Fruit fly (Drosophila melanogaster) whole organism, embryonic: ENCODE data around the gene CG32537.

ENCODE experiments used
- Adf1 ChIP-seq: fragments of 200-800 bp; sonication (Bioruptor generic); IDR thresholded peaks from 2 replicates; pipeline ENCODE4 v1.3.6; 2022; ENCODE audit warnings: missing biosample characterization, missing genetic modification characterization
- Atf6 ChIP-seq: fragments of 200-800 bp; sonication (Bioruptor generic); IDR thresholded peaks from 2 replicates; pipeline ENCODE4 v1.3.6; 2022; ENCODE audit warnings: missing biosample characterization, missing genetic modification characterization
- Bdp1 ChIP-seq: fragments of 200-800 bp; sonication (Bioruptor generic); optimal IDR thresholded peaks from 3 replicates; lab custom pipeline; 2016; ENCODE audit warnings: missing biosample characterization, missing genetic modification characterization
- Blimp-1 ChIP-seq: fragments of 200-800 bp; sonication (Bioruptor generic); optimal IDR thresholded peaks from 3 replicates; lab custom pipeline; 2018; ENCODE audit warnings: missing biosample characterization, missing genetic modification characterization, mild to moderate bottlenecking, moderate library complexity, missing genetic modification reagents
- CG12769 ChIP-seq: fragments of 200-800 bp; sonication (Bioruptor generic); optimal IDR thresholded peaks from 2 replicates; lab custom pipeline; 2019; ENCODE audit warnings: missing biosample characterization, mild to moderate bottlenecking, missing genetic modification characterization, moderate library complexity
- CG12942 ChIP-seq: fragments of 200-800 bp; sonication (Bioruptor generic); optimal IDR thresholded peaks from 3 replicates; lab custom pipeline; 2016; ENCODE audit warnings: missing biosample characterization, missing genetic modification characterization
- CG13424 ChIP-seq: fragments of 200-800 bp; sonication (Bioruptor generic); optimal IDR thresholded peaks from 2 replicates; lab custom pipeline; 2019; ENCODE audit warnings: missing biosample characterization, mild to moderate bottlenecking, missing genetic modification characterization, moderate library complexity
- CG14667 ChIP-seq: fragments of 200-800 bp; sonication (Bioruptor generic); IDR thresholded peaks from 2 replicates; pipeline ENCODE4 v1.3.6; 2022; ENCODE audit warnings: missing biosample characterization, missing genetic modification characterization
- CG14710 ChIP-seq: fragments of 200-800 bp; sonication (Bioruptor generic); optimal IDR thresholded peaks from 3 replicates; lab custom pipeline; 2019; ENCODE audit warnings: missing biosample characterization, mild to moderate bottlenecking, missing genetic modification characterization, moderate library complexity
- CG15601 ChIP-seq: fragments of 200-800 bp; sonication (Bioruptor generic); optimal IDR thresholded peaks from 3 replicates; lab custom pipeline; 2019; ENCODE audit warnings: missing biosample characterization, mild to moderate bottlenecking, missing genetic modification characterization, moderate library complexity
- CG15696 ChIP-seq: fragments of 200-800 bp; sonication (Bioruptor generic); optimal IDR thresholded peaks from 2 replicates; lab custom pipeline; 2019; ENCODE audit warnings: missing biosample characterization, mild to moderate bottlenecking, missing genetic modification characterization, moderate library complexity
- CG16779 ChIP-seq: fragments of 200-800 bp; sonication (Bioruptor generic); IDR thresholded peaks from 2 replicates; pipeline ENCODE4 v1.3.6; 2022; ENCODE audit warnings: missing biosample characterization, missing genetic modification characterization
- CG16815 ChIP-seq: fragments of 200-800 bp; sonication (Bioruptor generic); optimal IDR thresholded peaks from 3 replicates; lab custom pipeline; 2017; ENCODE audit warnings: missing biosample characterization, mild to moderate bottlenecking, missing genetic modification characterization
- CG17385 ChIP-seq: fragments of 200-800 bp; sonication (Bioruptor generic); optimal IDR thresholded peaks from 3 replicates; lab custom pipeline; 2018; ENCODE audit warnings: missing biosample characterization, mild to moderate bottlenecking, missing genetic modification characterization
- CG1792 ChIP-seq: fragments of 200-800 bp; sonication (Bioruptor generic); optimal IDR thresholded peaks from 2 replicates; lab custom pipeline; 2016; ENCODE audit warnings: missing biosample characterization, missing genetic modification characterization
- CG2120 ChIP-seq: fragments of 200-800 bp; sonication (Bioruptor generic); optimal IDR thresholded peaks from 3 replicates; lab custom pipeline; 2016; ENCODE audit warnings: missing biosample characterization, missing genetic modification characterization
- CG32532 ChIP-seq: fragments of 200-800 bp; sonication (Bioruptor generic); IDR thresholded peaks from 2 replicates; pipeline ENCODE4 v1.3.6; 2022; ENCODE audit warnings: missing biosample characterization, missing genetic modification characterization
- CG5953 ChIP-seq: fragments of 200-800 bp; sonication (Bioruptor generic); IDR thresholded peaks from 2 replicates; pipeline ENCODE4 v1.3.6; 2022; ENCODE audit warnings: missing biosample characterization, missing genetic modification characterization
- CG7928 ChIP-seq: fragments of 200-800 bp; sonication (Bioruptor generic); optimal IDR thresholded peaks from 2 replicates; lab custom pipeline; 2017; ENCODE audit warnings: missing biosample characterization, mild to moderate bottlenecking, missing genetic modification characterization
- CG8281 ChIP-seq: fragments of 200-800 bp; sonication (Bioruptor generic); optimal IDR thresholded peaks from 2 replicates; lab custom pipeline; 2018; ENCODE audit warnings: missing biosample characterization, mild to moderate bottlenecking, missing genetic modification characterization, moderate library complexity
- CG9932 ChIP-seq: fragments of 200-800 bp; sonication (Bioruptor generic); IDR thresholded peaks from 2 replicates; pipeline ENCODE4 v1.3.6; 2022; ENCODE audit warnings: missing biosample characterization, missing genetic modification characterization
- CTCF ChIP-seq: fragments of 200-800 bp; sonication (Bioruptor generic); optimal IDR thresholded peaks from 2 replicates; lab custom pipeline; 2017; ENCODE audit warnings: missing biosample characterization, mild to moderate bottlenecking, missing genetic modification characterization, moderate library complexity
- Chrac-16 ChIP-seq: fragments of 200-800 bp; sonication (Bioruptor generic); optimal IDR thresholded peaks from 3 replicates; lab custom pipeline; 2016; ENCODE audit warnings: missing biosample characterization, missing genetic modification characterization
- D19B ChIP-seq: fragments of 200-800 bp; sonication (Bioruptor generic); optimal IDR thresholded peaks from 2 replicates; lab custom pipeline; 2017; ENCODE audit warnings: missing biosample characterization, mild to moderate bottlenecking, missing genetic modification characterization
- Dip2 ChIP-seq: fragments of 200-800 bp; sonication (Bioruptor generic); IDR thresholded peaks from 2 replicates; pipeline ENCODE4 v1.3.6; 2022; ENCODE audit warnings: missing biosample characterization, missing genetic modification characterization
- ERR ChIP-seq: fragments of 200-800 bp; sonication (Bioruptor generic); optimal IDR thresholded peaks from 2 replicates; lab custom pipeline; 2016; ENCODE audit warnings: missing biosample characterization, missing genetic modification characterization
- Ets65A ChIP-seq: fragments of 200-800 bp; sonication (Bioruptor generic); peaks from one replicate; lab custom pipeline; 2016; ENCODE audit warnings: missing biosample characterization, missing genetic modification characterization
- Hr39 ChIP-seq: fragments of >200 bp; optimal IDR thresholded peaks from 2 replicates; lab custom pipeline; 2017
- Myb ChIP-seq: fragments of 200-800 bp; sonication (Bioruptor generic); optimal IDR thresholded peaks from 2 replicates; lab custom pipeline; 2016; ENCODE audit warnings: missing biosample characterization, missing genetic modification characterization
- NK7.1 ChIP-seq: fragments of 200-800 bp; sonication (Bioruptor generic); optimal IDR thresholded peaks from 3 replicates; lab custom pipeline; 2016; ENCODE audit warnings: missing biosample characterization, missing genetic modification characterization
- Rfx ChIP-seq: fragments of 200-800 bp; sonication (Bioruptor generic); IDR thresholded peaks from 2 replicates; pipeline ENCODE4 v1.3.6; 2022; ENCODE audit warnings: missing biosample characterization, missing genetic modification characterization
- Sin3A ChIP-seq: fragments of >200 bp; optimal IDR thresholded peaks from 2 replicates; lab custom pipeline; 2018
- Sox100B ChIP-seq: fragments of 200-800 bp; sonication (Bioruptor generic); optimal IDR thresholded peaks from 3 replicates; lab custom pipeline; 2018; ENCODE audit warnings: missing biosample characterization, mild to moderate bottlenecking, missing genetic modification characterization
- TFAM ChIP-seq: fragments of 200-800 bp; sonication (Bioruptor generic); optimal IDR thresholded peaks from 2 replicates; lab custom pipeline; 2017; ENCODE audit warnings: missing biosample characterization, missing genetic modification characterization, inconsistent platforms
- Xbp1 ChIP-seq: fragments of 200-800 bp; sonication (Bioruptor generic); optimal IDR thresholded peaks from 3 replicates; lab custom pipeline; 2016; ENCODE audit warnings: missing biosample characterization, mild to moderate bottlenecking, missing genetic modification characterization
- cas ChIP-seq: fragments of 200-800 bp; sonication (Bioruptor generic); IDR thresholded peaks from 2 replicates; pipeline ENCODE4 v1.3.6; 2022; ENCODE audit warnings: missing biosample characterization, missing genetic modification characterization
- chm ChIP-seq: fragments of 200-800 bp; sonication (Bioruptor generic); IDR thresholded peaks from 2 replicates; pipeline ENCODE4 v1.3.6; 2022; ENCODE audit warnings: missing biosample characterization, missing genetic modification characterization
- dimm ChIP-seq: fragments of 200-800 bp; sonication (Bioruptor generic); IDR thresholded peaks from 2 replicates; pipeline ENCODE4 v1.3.6; 2022; ENCODE audit warnings: missing biosample characterization, missing genetic modification characterization
- dm ChIP-seq: fragments of 200-800 bp; sonication (Bioruptor generic); optimal IDR thresholded peaks from 3 replicates; lab custom pipeline; 2016; ENCODE audit warnings: missing biosample characterization, missing genetic modification characterization
- exex ChIP-seq: fragments of 200-800 bp; sonication (Bioruptor generic); optimal IDR thresholded peaks from 4 replicates; lab custom pipeline; 2018; ENCODE audit warnings: missing biosample characterization, mild to moderate bottlenecking, missing genetic modification characterization, moderate library complexity
- inv ChIP-seq: fragments of 200-800 bp; sonication (Bioruptor generic); IDR thresholded peaks from 2 replicates; pipeline ENCODE4 v1.3.6; 2022; ENCODE audit warnings: missing biosample characterization, missing genetic modification characterization; ENCODE audit not compliant: partially characterized antibody
- peb ChIP-seq: fragments of 200-800 bp; sonication (Bioruptor generic); IDR thresholded peaks from 2 replicates; pipeline ENCODE4 v1.3.6; 2022; ENCODE audit warnings: missing biosample characterization, missing genetic modification characterization
- phol ChIP-seq: fragments of 200-800 bp; sonication (Bioruptor generic); optimal IDR thresholded peaks from 3 replicates; lab custom pipeline; 2018; ENCODE audit warnings: missing biosample characterization, mild to moderate bottlenecking, missing genetic modification characterization, moderate library complexity
- pnt ChIP-seq: fragments of 200-800 bp; sonication (Bioruptor generic); optimal IDR thresholded peaks from 3 replicates; lab custom pipeline; 2016; ENCODE audit warnings: missing biosample characterization, missing genetic modification characterization
- sc ChIP-seq, 3 experiments: fragments of >200 bp in 2 of 3; fragments of 200-800 bp in 1 of 3; sonication (Bioruptor generic) in 1 of 3; optimal IDR thresholded peaks; 2 replicates in 2 of 3; 3 replicates in 1 of 3; lab custom pipeline; 2017; ENCODE audit warnings: mild to moderate bottlenecking in 1 of 3, missing biosample characterization in 1 of 3, missing genetic modification characterization in 1 of 3, missing genetic modification reagents in 1 of 3
- schlank ChIP-seq: fragments of 200-800 bp; sonication (Bioruptor generic); optimal IDR thresholded peaks from 2 replicates; lab custom pipeline; 2018; ENCODE audit warnings: missing biosample characterization, mild to moderate bottlenecking, missing genetic modification characterization
- sens ChIP-seq: fragments of 200-800 bp; sonication (Bioruptor generic); peaks from one replicate; lab custom pipeline; 2016; ENCODE audit warnings: missing biosample characterization, missing genetic modification characterization
- tap ChIP-seq: fragments of 200-800 bp; optimal IDR thresholded peaks from 3 replicates; lab custom pipeline; 2019; ENCODE audit warnings: missing biosample characterization, mild to moderate bottlenecking, missing genetic modification characterization, moderate library complexity
- trem ChIP-seq: fragments of 200-800 bp; optimal IDR thresholded peaks from 3 replicates; lab custom pipeline; 2019; ENCODE audit warnings: missing biosample characterization, mild to moderate bottlenecking, missing genetic modification characterization, moderate library complexity
- unpg ChIP-seq: fragments of 200-800 bp; sonication (Bioruptor generic); optimal IDR thresholded peaks from 3 replicates; lab custom pipeline; 2018; ENCODE audit warnings: missing biosample characterization, mild to moderate bottlenecking, missing genetic modification characterization, moderate library complexity
- zen ChIP-seq: fragments of 200-800 bp; sonication (Bioruptor generic); optimal IDR thresholded peaks from 3 replicates; lab custom pipeline; 2018; ENCODE audit warnings: missing biosample characterization, mild to moderate bottlenecking, missing genetic modification characterization, moderate library complexity
- zen2 ChIP-seq: fragments of 200-800 bp; sonication (Bioruptor generic); IDR thresholded peaks from 3 replicates; pipeline ENCODE4 v1.3.6; 2022; ENCODE audit warnings: missing biosample characterization, missing genetic modification characterization; ENCODE audit not compliant: partially characterized antibody

The CG32537 gene

dm6 chrX:19325729-19326473, 49.6 kb upstream of the CG32537 start (continued):
- TF ChIP-seq trem (tag; lab: Kevin White, UChicago), result no peak
- peak; percentile 11 for TF ChIP-seq Ets65A (GFP tag; lab: Kevin White, UChicago)
- no peak for TF ChIP-seq Atf6 (GFP tag; lab: Robert Waterston, UW)
- TF ChIP-seq NK7.1 (GFP tag; lab: Kevin White, UChicago), result no peak
- no peak for TF ChIP-seq dm (GFP tag; lab: Kevin White, UChicago)
- TF ChIP-seq CG32532, result peak; percentile 33; the same call in 1 of the 2 replicates
- no peak for TF ChIP-seq CG17385
- no peak for TF ChIP-seq sc (optimal IDR thresholded peaks at IDR 0.05; lab: Kevin White, UChicago)
- no peak for TF ChIP-seq sc (GFP tag; optimal IDR thresholded peaks at IDR 0.05; lab: Kevin White, UChicago)
- TF ChIP-seq CG16779 (GFP tag; lab: Robert Waterston, UW), result no peak
- TF ChIP-seq Myb (GFP tag; lab: Kevin White, UChicago), result no peak
- TF ChIP-seq CG8281 (tag; lab: Kevin White, UChicago), result no peak
- peak; percentile 75 for TF ChIP-seq sens (GFP tag; lab: Kevin White, UChicago)
- no peak for TF ChIP-seq inv (GFP tag; lab: Robert Waterston, UW)
- no peak for TF ChIP-seq CG5953 (GFP tag; lab: Robert Waterston, UW)
- no peak for TF ChIP-seq schlank
- no peak for TF ChIP-seq Blimp-1 (GFP tag; lab: Kevin White, UChicago)
- TF ChIP-seq peb (GFP tag; lab: Robert Waterston, UW), result no peak
- TF ChIP-seq zen2, result no peak
- peak; percentile 4 for TF ChIP-seq unpg (GFP tag; lab: Kevin White, UChicago)
- no peak for TF ChIP-seq Chrac-16 (GFP tag; lab: Kevin White, UChicago)
- TF ChIP-seq CG12942, result no peak
- TF ChIP-seq CG2120 (GFP tag; lab: Kevin White, UChicago), result no peak
- TF ChIP-seq chm, result no peak
- no peak for TF ChIP-seq tap (tag; lab: Kevin White, UChicago)
- TF ChIP-seq CG15601 (tag; lab: Kevin White, UChicago), result no peak
- no peak for TF ChIP-seq CG1792
- no peak for TF ChIP-seq Bdp1
- no peak for TF ChIP-seq Sox100B (GFP tag; lab: Kevin White, UChicago)
- no peak for TF ChIP-seq CG12769
- TF ChIP-seq CG13424 (tag; lab: Kevin White, UChicago), result no peak
- no peak for TF ChIP-seq CG16815 (GFP tag; lab: Kevin White, UChicago)
- no peak for TF ChIP-seq CG7928 (GFP tag; lab: Kevin White, UChicago)
- peak; percentile 90 for TF ChIP-seq Dip2 (GFP tag; lab: Robert Waterston, UW)
- peak; percentile 71 for TF ChIP-seq zen
- TF ChIP-seq TFAM, result no peak
- TF ChIP-seq Adf1, result no peak
- no peak for TF ChIP-seq ERR (GFP tag; lab: Kevin White, UChicago)
- no peak for TF ChIP-seq pnt (GFP tag; lab: Kevin White, UChicago)
- TF ChIP-seq Rfx, result 0 out of 2 replicates have a peak, but pooled peaks have one; percentile 26
- TF ChIP-seq CG9932 (GFP tag; lab: Robert Waterston, UW), result no peak
- peak; percentile 19 for TF ChIP-seq CG15696
- no peak for TF ChIP-seq cas
- TF ChIP-seq exex (tag; lab: Kevin White, UChicago), result no peak
- TF ChIP-seq Hr39 (lab: Kevin White, UChicago), result no peak
- TF ChIP-seq CTCF (GFP tag; lab: Kevin White, UChicago), result peak; percentile 94
- TF ChIP-seq CG14667 (GFP tag; lab: Robert Waterston, UW), result no peak
- no peak for TF ChIP-seq dimm (GFP tag; lab: Robert Waterston, UW)
- TF ChIP-seq Xbp1 (GFP tag; lab: Kevin White, UChicago), result peak; percentile 19
- peak; percentile 16 for TF ChIP-seq phol (tag; lab: Kevin White, UChicago)
- TF ChIP-seq D19B (GFP tag; lab: Kevin White, UChicago), result no peak
- no peak for TF ChIP-seq Sin3A (lab: Kevin White, UChicago)
- no peak for TF ChIP-seq CG14710 (tag; lab: Kevin White, UChicago)
